Worm (Caenorhabditis elegans) whole organism, L1 larva: ENCODE results near the gene pho-14.
A peak's percentile ranks its signal among the peaks of the same experiment; 100 is the strongest.

Source experiments
- ces-1 ChIP-seq: fragments of 150-350 bp; optimal IDR thresholded peaks from 2 replicates; lab custom pipeline; 2014; ENCODE audit warnings: missing biosample characterization, missing genetic modification reagents, missing genetic modification characterization
- dsc-1 ChIP-seq: sonication (generic microtip); optimal IDR thresholded peaks from 2 replicates; lab custom pipeline; 2016; ENCODE audit warnings: mild to moderate bottlenecking, missing genetic modification characterization, missing compliant biosample characterization
- lin-13 ChIP-seq: fragments of 150-350 bp; optimal IDR thresholded peaks from 2 replicates; lab custom pipeline; 2014; ENCODE audit warnings: missing biosample characterization, missing genetic modification reagents, missing genetic modification characterization
- lin-14 ChIP-seq: fragments of 200-800 bp; sonication (Bioruptor generic); optimal IDR thresholded peaks from 2 replicates; lab custom pipeline; 2018; ENCODE audit warnings: mild to moderate bottlenecking, missing genetic modification characterization, moderate library complexity, missing compliant biosample characterization
- mef-2 ChIP-seq: fragments of 150-350 bp; optimal IDR thresholded peaks from 2 replicates; lab custom pipeline; 2014; ENCODE audit warnings: missing biosample characterization, missing genetic modification characterization

- TF ChIP-seq mef-2 (tag; lab: Kevin White, UChicago) (no peak), dsc-1 (tag; lab: Kevin White, UChicago) (no peak), ces-1 (GFP tag; lab: Kevin White, UChicago) (no peak), lin-13 (GFP tag; lab: Kevin White, UChicago) (no peak), lin-14 (peak; percentile 50)
Measured at ce11 chrII:1086479-1086878, 14.1 kb downstream of the pho-14 start.
